Worm (Caenorhabditis elegans) whole organism, mixed stage, embryonic: ENCODE measurements around the gene ceh-82.

ENCODE experiments used
- bed-3 ChIP-seq: fragments of 200-800 bp; sonication (Bioruptor generic); optimal IDR thresholded peaks from 3 replicates; lab custom pipeline; 2018; ENCODE audit warnings: mild to moderate bottlenecking, missing genetic modification characterization, moderate library complexity, missing compliant biosample characterization
- blmp-1 ChIP-seq: fragments of 150-350 bp; optimal IDR thresholded peaks from 2 replicates; lab custom pipeline; 2014; ENCODE audit warnings: missing biosample characterization, missing genetic modification characterization
- ceh-83 ChIP-seq: fragments of 200-800 bp; sonication (Bioruptor generic); optimal IDR thresholded peaks from 2 replicates; lab custom pipeline; 2018; ENCODE audit warnings: mild to moderate bottlenecking, missing genetic modification characterization, missing compliant biosample characterization
- cnd-1 ChIP-seq: fragments of 200-800 bp; sonication (Bioruptor generic); optimal IDR thresholded peaks from 2 replicates; lab custom pipeline; 2018; ENCODE audit warnings: mild to moderate bottlenecking, missing genetic modification characterization, missing compliant biosample characterization
- drap-1 ChIP-seq: fragments of 200-800 bp; sonication (Bioruptor generic); optimal IDR thresholded peaks from 3 replicates; lab custom pipeline; 2018; ENCODE audit warnings: mild to moderate bottlenecking, missing genetic modification characterization, missing compliant biosample characterization
- elt-1 ChIP-seq: sonication (generic microtip); optimal IDR thresholded peaks from 2 replicates; lab custom pipeline; 2017; ENCODE audit warnings: missing genetic modification characterization, mild to moderate bottlenecking, missing compliant biosample characterization, antibody characterized with exemption, moderate library complexity, borderline replicate concordance; ENCODE audit not compliant: insufficient read depth
- lin-13 ChIP-seq: fragments of 150-350 bp; optimal IDR thresholded peaks from 2 replicates; lab custom pipeline; 2014; ENCODE audit warnings: missing biosample characterization, missing genetic modification characterization
- lsy-2 ChIP-seq: fragments of 150-350 bp; optimal IDR thresholded peaks from 2 replicates; lab custom pipeline; 2014; ENCODE audit warnings: missing biosample characterization, missing genetic modification characterization
- nhr-237 ChIP-seq: fragments of 150-350 bp; optimal IDR thresholded peaks from 2 replicates; lab custom pipeline; 2014; ENCODE audit warnings: missing biosample characterization, missing genetic modification characterization
- snpc-4 ChIP-seq: fragments of 150-350 bp; optimal IDR thresholded peaks from 2 replicates; lab custom pipeline; 2014; ENCODE audit warnings: missing biosample characterization, missing genetic modification characterization
- unc-39 ChIP-seq: fragments of 150-350 bp; optimal IDR thresholded peaks from 2 replicates; lab custom pipeline; 2014; ENCODE audit warnings: missing biosample characterization, missing genetic modification characterization
- ztf-11 ChIP-seq: fragments of 150-350 bp; optimal IDR thresholded peaks from 2 replicates; lab custom pipeline; 2014; ENCODE audit warnings: missing biosample characterization, missing genetic modification characterization

DNA sequence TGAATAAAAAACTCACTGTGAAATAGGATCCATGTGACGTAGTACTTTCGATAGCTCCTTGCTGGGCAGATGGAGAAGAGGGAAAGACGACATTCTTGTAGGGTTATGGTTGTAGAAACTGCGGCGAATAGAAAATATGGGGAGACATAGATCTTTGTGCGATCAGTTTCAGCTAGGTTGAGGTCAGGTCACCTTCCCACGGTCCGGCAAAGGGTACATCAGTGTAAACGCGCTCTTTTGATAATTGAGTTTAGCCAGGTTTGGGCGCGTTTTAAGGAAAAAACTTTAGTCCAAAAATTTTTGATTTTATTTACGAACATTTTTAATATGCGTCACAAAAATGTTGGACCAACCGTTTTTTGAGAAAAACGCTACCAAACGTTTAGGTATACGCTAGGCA is 24.0 kb downstream of the ceh-82 start, which contains the start of gene F36H5.17:
- no peak for TF ChIP-seq drap-1 (GFP tag; lab: Kevin White, UChicago)
- TF ChIP-seq unc-39 (tag; lab: Kevin White, UChicago) = no peak
- TF ChIP-seq lsy-2 (tag; lab: Kevin White, UChicago) = no peak
- no peak for TF ChIP-seq snpc-4
- TF ChIP-seq lin-13 (tag; lab: Kevin White, UChicago) = no peak
- TF ChIP-seq ceh-83 (GFP tag; lab: Kevin White, UChicago) = no peak
- no peak for TF ChIP-seq nhr-237
- no peak for TF ChIP-seq bed-3 (GFP tag; lab: Kevin White, UChicago)
- TF ChIP-seq elt-1 = no peak
- TF ChIP-seq cnd-1 (tag; lab: Kevin White, UChicago) = no peak
- TF ChIP-seq blmp-1 (tag; lab: Kevin White, UChicago) = no peak
- no peak for TF ChIP-seq ztf-11 (tag; lab: Kevin White, UChicago)
